Worm (Caenorhabditis elegans): ENCODE measurements around the gene iff-1.

iff-1 gene

ce11 chrIII:9730407-9730806 is 16.6 kb downstream of the iff-1 start:
- no peak for TF ChIP-seq lsy-27 (tag; optimal IDR thresholded peaks at IDR 0.05; ENCODE audit: borderline replicate concordance, insufficient read depth)
- no peak for TF ChIP-seq snpc-4 (GFP tag; optimal IDR thresholded peaks at IDR 0.05)
- TF ChIP-seq snpc-4 (tag; optimal IDR thresholded peaks at IDR 0.05): no peak
- no peak for TF ChIP-seq hrde-1 (tag; optimal IDR thresholded peaks at IDR 0.05; ENCODE audit: borderline replicate concordance)
- TF ChIP-seq sea-2 (GFP tag; IDR thresholded peaks at IDR 0.05): no peak
- no peak for TF ChIP-seq Y53F4B.3 (GFP tag; IDR thresholded peaks at IDR 0.05)
- no peak for TF ChIP-seq let-607 (tag; optimal IDR thresholded peaks at IDR 0.05)
- TF ChIP-seq F37B4.10 (GFP tag; IDR thresholded peaks at IDR 0.05): no peak
- TF ChIP-seq cebp-1 (GFP tag; IDR thresholded peaks at IDR 0.05): no peak
- no peak for TF ChIP-seq cebp-1 (tag; optimal IDR thresholded peaks at IDR 0.05)
- TF ChIP-seq bed-1 (GFP tag; IDR thresholded peaks at IDR 0.05): no peak

- TF ChIP-seq mel-28 (tag; optimal IDR thresholded peaks at IDR 0.05; ENCODE audit: borderline replicate concordance) (no peak), athp-1 (tag; optimal IDR thresholded peaks at IDR 0.05) (no peak), ZK185.1 (tag; optimal IDR thresholded peaks at IDR 0.05; ENCODE audit: poor library complexity, severe bottlenecking) (no peak), zfh-2 (GFP tag; conservative IDR thresholded peaks at IDR 0.05) (no peak), repo-1 (tag; optimal IDR thresholded peaks at IDR 0.05) (no peak), somi-1 (GFP tag; optimal IDR thresholded peaks at IDR 0.05) (no peak), hsf-1 (GFP tag; IDR thresholded peaks at IDR 0.05) (no peak), F49E8.2 (tag; optimal IDR thresholded peaks at IDR 0.05; ENCODE audit: insufficient read depth) (no peak)
Measured at ce11 chrIII:9727439-9727838, 19.6 kb downstream of the iff-1 start, which contains the start of gene C07A9.12. TSS of gene C07A9.12 (minus strand) at chrIII:9727539.

ce11 chrIII:9725114-9725513 is 21.9 kb downstream of the iff-1 start, which contains the start of gene clec-162:
TSS of gene clec-162 (minus strand) at chrIII:9725214.
- TF ChIP-seq nhr-27 (tag; optimal IDR thresholded peaks at IDR 0.05) (no peak), sdz-38 (tag; optimal IDR thresholded peaks at IDR 0.05) (no peak), ceh-58 (GFP tag; IDR thresholded peaks at IDR 0.05) (no peak), B0019.2 (GFP tag; conservative IDR thresholded peaks at IDR 0.05) (no peak), F49E8.2 (tag; optimal IDR thresholded peaks at IDR 0.05; ENCODE audit: insufficient read depth) (no peak), hlh-12 (tag; optimal IDR thresholded peaks at IDR 0.05) (no peak), egl-44 (GFP tag; IDR thresholded peaks at IDR 0.05) (no peak), rcor-1 (GFP tag; IDR thresholded peaks at IDR 0.05) (no peak), lin-40 (tag; optimal IDR thresholded peaks at IDR 0.05) (no peak)

- TF ChIP-seq pha-4 (tag; optimal IDR thresholded peaks at IDR 0.05): no peak
- no peak for TF ChIP-seq cebp-2 (GFP tag; IDR thresholded peaks at IDR 0.05)
- TF ChIP-seq snpc-3.4 (tag; optimal IDR thresholded peaks at IDR 0.05): no peak
- TF ChIP-seq snpc-4 (GFP tag; optimal IDR thresholded peaks at IDR 0.05): no peak
- peak in 1 of 4 experiments; percentile 44 for TF ChIP-seq snpc-4 (tag; optimal IDR thresholded peaks at IDR 0.05)
- peak; percentile 92 for TF ChIP-seq nhr-80 (tag; optimal IDR thresholded peaks at IDR 0.05)
- no peak for TF ChIP-seq lir-1 (GFP tag; conservative IDR thresholded peaks at IDR 0.05)
- TF ChIP-seq tbp1 (GFP tag; optimal IDR thresholded peaks at IDR 0.05): no peak
- TF ChIP-seq T26A5.8 (tag; optimal IDR thresholded peaks at IDR 0.05): no peak
- TF ChIP-seq F52B5.7 (tag; optimal IDR thresholded peaks at IDR 0.05): no peak
- TF ChIP-seq ztf-3 (GFP tag; optimal IDR thresholded peaks at IDR 0.05): no peak
- TF ChIP-seq C06A6.2 (GFP tag; conservative IDR thresholded peaks at IDR 0.05): no peak
- TF ChIP-seq F39B2.1 (GFP tag; IDR thresholded peaks at IDR 0.05): no peak
- no peak for TF ChIP-seq ztf-28 (GFP tag; IDR thresholded peaks at IDR 0.05)
Measured at ce11 chrIII:9721991-9722390, 25.0 kb downstream of the iff-1 start.

Measured in whole organism, young adult.